Fruit fly (Drosophila melanogaster): ENCODE data around the gene CG6000.

DNA sequence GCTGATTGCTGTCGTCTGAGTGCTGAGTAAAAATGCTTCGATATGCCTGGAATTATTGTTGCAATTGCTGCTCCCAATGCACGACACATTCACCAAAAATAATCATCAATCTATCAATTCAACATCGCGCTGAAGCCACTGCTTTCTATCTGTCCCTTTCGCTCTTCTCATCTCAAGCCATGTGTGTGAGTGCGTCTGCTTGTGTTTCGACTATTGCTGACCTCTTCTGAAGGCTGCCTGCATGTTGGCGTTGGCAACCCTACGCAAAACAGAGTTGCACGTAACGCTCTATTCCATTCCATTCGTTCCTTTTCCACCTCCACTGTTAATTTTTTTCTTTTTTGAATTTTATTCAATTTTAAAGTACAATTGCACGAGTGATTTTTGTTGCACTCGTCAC is 11.5 kb downstream of the CG6000 start:
- TF ChIP-seq CTCF (optimal IDR thresholded peaks at IDR 0.05) (no peak), CG8478 (optimal IDR thresholded peaks at IDR 0.05) (no peak)

Measured in S2 (cell line).